Comparison of ENCODE assay signal across 2 worm cellular contexts in genomic region chrX:7727601-7728000, ce11.
TF ChIP-seq lines count a peak whose summit lies in the region.

Gene vit-1, plus strand, starts transcription at chrX:7727889.

TF ChIP-seq in whole organism, L4 larva, 104 proteins besides CTCF, POLR2A, EP300 and RAD21:
- no peak for TF ChIP-seq vab-7 (GFP tag; IDR thresholded peaks at IDR 0.05; lab: Robert Waterston, UW)
- peak; percentile 67; the same call in 1 of the 2 replicates for TF ChIP-seq tra-1 (GFP tag; IDR thresholded peaks at IDR 0.05; lab: Robert Waterston, UW)
- TF ChIP-seq nhr-48 (tag; optimal IDR thresholded peaks at IDR 0.05; lab: Kevin White, UChicago): peak; percentile 1
- TF ChIP-seq mxl-2 (GFP tag; conservative IDR thresholded peaks at IDR 0.05; lab: Robert Waterston, UW): no peak
- no peak for TF ChIP-seq zip-11 (GFP tag; IDR thresholded peaks at IDR 0.05; lab: Robert Waterston, UW)
- peak; percentile 85 for TF ChIP-seq dmd-6 (GFP tag; IDR thresholded peaks at IDR 0.05; lab: Robert Waterston, UW)
- no peak for TF ChIP-seq dve-1 (tag; optimal IDR thresholded peaks at IDR 0.05; lab: Kevin White, UChicago; ENCODE audit: insufficient read depth)
- no peak for TF ChIP-seq rbr-2 (tag; optimal IDR thresholded peaks at IDR 0.05; lab: Kevin White, UChicago)

TF ChIP-seq in whole organism, young adult, 124 proteins besides CTCF, POLR2A, EP300 and RAD21:
- TF ChIP-seq lir-1 (GFP tag; conservative IDR thresholded peaks at IDR 0.05; lab: Robert Waterston, UW): no peak
- peak; percentile 14 for TF ChIP-seq tbp1 (GFP tag; optimal IDR thresholded peaks at IDR 0.05; lab: Kevin White, UChicago)
- peak; percentile 11 to 30 for TF ChIP-seq let-607 (tag; optimal IDR thresholded peaks at IDR 0.05; lab: Kevin White, UChicago)
- TF ChIP-seq nhr-80 (tag; optimal IDR thresholded peaks at IDR 0.05; lab: Kevin White, UChicago): peak; percentile 74
- TF ChIP-seq let-526 (GFP tag; IDR thresholded peaks at IDR 0.05; lab: Robert Waterston, UW): no peak
- TF ChIP-seq dpl-1 (GFP tag; optimal IDR thresholded peaks at IDR 0.05; lab: Kevin White, UChicago): no peak
